Fruit fly (Drosophila melanogaster) whole organism, embryonic: Measurements from ENCODE around the gene a10.

Experiments
- ATbp ChIP-seq: fragments of 200-800 bp; sonication (Bioruptor generic); optimal IDR thresholded peaks from 2 replicates; lab custom pipeline; 2017; ENCODE audit warnings: missing biosample characterization, mild to moderate bottlenecking, missing genetic modification characterization, missing genetic modification reagents
- Atf6 ChIP-seq: fragments of 200-800 bp; sonication (Bioruptor generic); IDR thresholded peaks from 2 replicates; pipeline ENCODE4 v1.3.6; 2022; ENCODE audit warnings: missing biosample characterization, missing genetic modification characterization
- B-H1 ChIP-seq: fragments of 200-800 bp; sonication (Bioruptor generic); IDR thresholded peaks from 3 replicates; pipeline ENCODE4 v1.3.6; 2022; ENCODE audit warnings: missing biosample characterization, missing genetic modification characterization
- Bdp1 ChIP-seq: fragments of 200-800 bp; sonication (Bioruptor generic); optimal IDR thresholded peaks from 3 replicates; lab custom pipeline; 2016; ENCODE audit warnings: missing biosample characterization, missing genetic modification characterization
- Bgb ChIP-seq: fragments of 200-800 bp; sonication (Bioruptor generic); IDR thresholded peaks from 2 replicates; pipeline ENCODE4 v1.3.6; 2022; ENCODE audit warnings: missing biosample characterization, missing genetic modification characterization; ENCODE audit not compliant: partially characterized antibody
- Bteb2 ChIP-seq: fragments of 200-800 bp; sonication (Bioruptor generic); optimal IDR thresholded peaks from 2 replicates; lab custom pipeline; 2016; ENCODE audit warnings: missing biosample characterization, missing genetic modification characterization
- CG10267 ChIP-seq: fragments of 200-800 bp; sonication (Bioruptor generic); optimal IDR thresholded peaks from 2 replicates; lab custom pipeline; 2018; ENCODE audit warnings: missing biosample characterization, mild to moderate bottlenecking, missing genetic modification characterization, moderate library complexity
- CG11696 ChIP-seq: fragments of 200-800 bp; sonication (Bioruptor generic); IDR thresholded peaks from 2 replicates; pipeline ENCODE4 v1.3.6; 2022; ENCODE audit warnings: missing biosample characterization, missing genetic modification characterization
- CG12769 ChIP-seq: fragments of 200-800 bp; sonication (Bioruptor generic); optimal IDR thresholded peaks from 2 replicates; lab custom pipeline; 2019; ENCODE audit warnings: missing biosample characterization, mild to moderate bottlenecking, missing genetic modification characterization, moderate library complexity
- CG13287 ChIP-seq: fragments of 200-800 bp; sonication (Bioruptor generic); IDR thresholded peaks from 2 replicates; pipeline ENCODE4 v1.3.6; 2022; ENCODE audit warnings: missing biosample characterization, missing genetic modification characterization; ENCODE audit not compliant: partially characterized antibody
- CG15514 ChIP-seq: fragments of 200-800 bp; sonication (Bioruptor generic); optimal IDR thresholded peaks from 3 replicates; lab custom pipeline; 2017; ENCODE audit warnings: missing biosample characterization, missing genetic modification characterization, mild to moderate bottlenecking, moderate library complexity, missing genetic modification reagents
- CG1647 ChIP-seq: fragments of 200-800 bp; sonication (Bioruptor generic); optimal IDR thresholded peaks from 3 replicates; lab custom pipeline; 2016; ENCODE audit warnings: missing biosample characterization, missing genetic modification characterization
- CG31224 ChIP-seq: fragments of 200-800 bp; sonication (Bioruptor generic); IDR thresholded peaks from 2 replicates; pipeline ENCODE4 v1.3.6; 2022; ENCODE audit warnings: missing biosample characterization, missing genetic modification characterization
- CG32532 ChIP-seq: fragments of 200-800 bp; sonication (Bioruptor generic); IDR thresholded peaks from 2 replicates; pipeline ENCODE4 v1.3.6; 2022; ENCODE audit warnings: missing biosample characterization, missing genetic modification characterization
- CG4360 ChIP-seq: fragments of 200-800 bp; sonication (Bioruptor generic); IDR thresholded peaks from 2 replicates; pipeline ENCODE4 v1.3.6; 2022; ENCODE audit warnings: missing biosample characterization, missing genetic modification characterization
- CG6272 ChIP-seq: fragments of 200-800 bp; sonication (Bioruptor generic); IDR thresholded peaks from 2 replicates; pipeline ENCODE4 v1.3.6; 2022; ENCODE audit warnings: missing biosample characterization, missing genetic modification characterization
- CG6683 ChIP-seq: fragments of 200-800 bp; sonication (Bioruptor generic); optimal IDR thresholded peaks from 2 replicates; lab custom pipeline; 2017; ENCODE audit warnings: missing biosample characterization, mild to moderate bottlenecking, missing genetic modification characterization, missing genetic modification reagents
- CG6791 ChIP-seq: fragments of 200-800 bp; sonication (Bioruptor generic); IDR thresholded peaks from 3 replicates; pipeline ENCODE4 v1.3.6; 2022; ENCODE audit warnings: missing biosample characterization, missing genetic modification characterization; ENCODE audit not compliant: partially characterized antibody
- CG8290 ChIP-seq, 3 experiments: fragments of 200-800 bp; sonication (Bioruptor generic); optimal IDR thresholded peaks; 2 replicates each; lab custom pipeline; 2016 to 2019; ENCODE audit warnings: missing biosample characterization in 3 of 3, missing genetic modification characterization in 3 of 3, mild to moderate bottlenecking in 2 of 3, moderate library complexity in 1 of 3
- Deaf1 ChIP-seq: fragments of 200-800 bp; optimal IDR thresholded peaks from 3 replicates; lab custom pipeline; 2019; ENCODE audit warnings: missing biosample characterization, mild to moderate bottlenecking, missing genetic modification characterization, moderate library complexity
- Fer1 ChIP-seq: fragments of 200-800 bp; sonication (Bioruptor generic); optimal IDR thresholded peaks from 2 replicates; lab custom pipeline; 2017; ENCODE audit warnings: missing biosample characterization, mild to moderate bottlenecking, missing genetic modification characterization
- H15 ChIP-seq: fragments of 200-800 bp; sonication (Bioruptor generic); IDR thresholded peaks from 3 replicates; pipeline ENCODE4 v1.3.6; 2022; ENCODE audit warnings: missing biosample characterization, missing genetic modification characterization
- HLH54F ChIP-seq: fragments of 200-800 bp; sonication (Bioruptor generic); optimal IDR thresholded peaks from 3 replicates; lab custom pipeline; 2016; ENCODE audit warnings: missing biosample characterization, missing genetic modification characterization
- Hr51 ChIP-seq, 2 experiments: fragments of 200-800 bp; sonication (Bioruptor generic); optimal IDR thresholded peaks; 2 replicates in 1 of 2; 3 replicates in 1 of 2; lab custom pipeline; 2016 to 2018; ENCODE audit warnings: missing biosample characterization in 2 of 2, missing genetic modification characterization in 2 of 2, mild to moderate bottlenecking in 1 of 2, moderate library complexity in 1 of 2
- Sox100B ChIP-seq: fragments of 200-800 bp; sonication (Bioruptor generic); optimal IDR thresholded peaks from 3 replicates; lab custom pipeline; 2018; ENCODE audit warnings: missing biosample characterization, mild to moderate bottlenecking, missing genetic modification characterization
- abd-A ChIP-seq: fragments of 200-800 bp; sonication (Bioruptor generic); optimal IDR thresholded peaks from 3 replicates; lab custom pipeline; 2019; ENCODE audit warnings: missing biosample characterization, mild to moderate bottlenecking, missing genetic modification characterization, moderate library complexity
- ase ChIP-seq: fragments of 200-800 bp; sonication (Bioruptor generic); IDR thresholded peaks from 3 replicates; pipeline ENCODE4 v1.3.6; 2022; ENCODE audit warnings: missing biosample characterization, missing genetic modification characterization
- crc ChIP-seq: fragments of 200-800 bp; sonication (Bioruptor generic); optimal IDR thresholded peaks from 2 replicates; lab custom pipeline; 2016; ENCODE audit warnings: missing biosample characterization, missing genetic modification characterization
- fd64A ChIP-seq: fragments of 200-800 bp; sonication (Bioruptor generic); optimal IDR thresholded peaks from 3 replicates; lab custom pipeline; 2018; ENCODE audit warnings: missing biosample characterization, mild to moderate bottlenecking, missing genetic modification characterization
- h ChIP-seq: fragments of >200 bp; optimal IDR thresholded peaks from 2 replicates; lab custom pipeline; 2017
- her ChIP-seq: fragments of 200-800 bp; sonication (Bioruptor generic); optimal IDR thresholded peaks from 2 replicates; lab custom pipeline; 2016; ENCODE audit warnings: missing biosample characterization, missing genetic modification characterization
- nom ChIP-seq: fragments of 200-800 bp; sonication (Bioruptor generic); optimal IDR thresholded peaks from 2 replicates; lab custom pipeline; 2017; ENCODE audit warnings: missing biosample characterization, missing genetic modification characterization, mild to moderate bottlenecking, moderate library complexity, missing genetic modification reagents
- pfk ChIP-seq: fragments of 200-800 bp; sonication (Bioruptor generic); optimal IDR thresholded peaks from 2 replicates; lab custom pipeline; 2018; ENCODE audit warnings: missing biosample characterization, mild to moderate bottlenecking, missing genetic modification characterization, moderate library complexity
- schlank ChIP-seq: fragments of 200-800 bp; sonication (Bioruptor generic); optimal IDR thresholded peaks from 2 replicates; lab custom pipeline; 2018; ENCODE audit warnings: missing biosample characterization, mild to moderate bottlenecking, missing genetic modification characterization
- slbo ChIP-seq: fragments of 200-800 bp; sonication (Bioruptor generic); IDR thresholded peaks from 2 replicates; pipeline ENCODE4 v1.3.6; 2022; ENCODE audit warnings: missing biosample characterization, missing genetic modification characterization
- sob ChIP-seq: fragments of 200-800 bp; sonication (Bioruptor generic); IDR thresholded peaks from 2 replicates; pipeline ENCODE4 v1.3.6; 2022; ENCODE audit warnings: missing biosample characterization, missing genetic modification characterization
- vnd ChIP-seq: fragments of 200-800 bp; sonication (Bioruptor generic); IDR thresholded peaks from 3 replicates; pipeline ENCODE4 v1.3.6; 2022; ENCODE audit warnings: missing biosample characterization, missing genetic modification characterization; ENCODE audit not compliant: partially characterized antibody

Gene a10

dm6 chr3L:17003251-17004171 is 20.0 kb downstream of the a10 start (continued):
- TF ChIP-seq CG10267 (tag; lab: Kevin White, UChicago) (no peak), her (GFP tag; lab: Kevin White, UChicago) (no peak), CG6683 (GFP tag; lab: Kevin White, UChicago) (peak; percentile 7), fd64A (GFP tag; lab: Kevin White, UChicago) (peak; percentile 28), schlank (peak; percentile 7), CG8290 (GFP tag; optimal IDR thresholded peaks at IDR 0.05; lab: Kevin White, UChicago) (no peak), CG8290 (tag; optimal IDR thresholded peaks at IDR 0.05; lab: Kevin White, UChicago) (peak in 1 of 2 experiments; percentile 2), ATbp (GFP tag; lab: Kevin White, UChicago) (peak; percentile 44), Atf6 (GFP tag; lab: Robert Waterston, UW) (peak; percentile 57; the same call in 1 of the 2 replicates), nom (no peak), HLH54F (no peak), Bteb2 (GFP tag; lab: Kevin White, UChicago) (no peak), Bgb (GFP tag; lab: Robert Waterston, UW) (no peak), CG11696 (GFP tag; lab: Robert Waterston, UW) (0 out of 2 replicates have a peak, but pooled peaks have one; percentile 32), Fer1 (GFP tag; lab: Kevin White, UChicago) (peak; percentile 42), sob (GFP tag; lab: Robert Waterston, UW) (0 out of 2 replicates have a peak, but pooled peaks have one; percentile 8), abd-A (tag; lab: Kevin White, UChicago) (peak; percentile 62), Sox100B (no peak), CG31224 (GFP tag; lab: Robert Waterston, UW) (peak; percentile 5; the same call in 1 of the 2 replicates), Bdp1 (GFP tag; lab: Kevin White, UChicago) (no peak), CG12769 (tag; lab: Kevin White, UChicago) (peak; percentile 77), CG13287 (no peak), crc (GFP tag; lab: Kevin White, UChicago) (no peak), CG6791 (GFP tag; lab: Robert Waterston, UW) (no peak), CG15514 (GFP tag; lab: Kevin White, UChicago) (peak; percentile 18), h (lab: Kevin White, UChicago) (no peak), vnd (peak; percentile 69; the same call in 2 of the 3 replicates), Deaf1 (tag; lab: Kevin White, UChicago) (peak; percentile 59), H15 (GFP tag; lab: Robert Waterston, UW) (0 out of 3 replicates have a peak, but pooled peaks have one; percentile 28), Hr51 (GFP tag; optimal IDR thresholded peaks at IDR 0.05; lab: Kevin White, UChicago) (peak in 1 of 2 experiments; percentile 33), slbo (peak; percentile 56), CG1647 (GFP tag; lab: Kevin White, UChicago) (no peak), pfk (GFP tag; lab: Kevin White, UChicago) (no peak), CG4360 (GFP tag; lab: Robert Waterston, UW) (no peak), CG32532 (GFP tag; lab: Robert Waterston, UW) (no peak), B-H1 (no peak), ase (GFP tag; lab: Robert Waterston, UW) (0 out of 3 replicates have a peak, but pooled peaks have one; percentile 28), CG6272 (GFP tag; lab: Robert Waterston, UW) (no peak)
- TF ChIP-seq, all 482 proteins: peak for 79
